Fruit fly (Drosophila melanogaster) whole organism, embryonic: ENCODE results near the gene GstD7.

ENCODE experiments used
- CG2712 ChIP-seq: fragments of 200-800 bp; optimal IDR thresholded peaks from 3 replicates; lab custom pipeline; 2019; ENCODE audit warnings: missing biosample characterization, mild to moderate bottlenecking, missing genetic modification characterization, moderate library complexity
- CG4282 ChIP-seq: fragments of 200-800 bp; sonication (Bioruptor generic); optimal IDR thresholded peaks from 2 replicates; lab custom pipeline; 2016; ENCODE audit warnings: missing biosample characterization, missing genetic modification characterization
- CG6254 ChIP-seq: fragments of 200-800 bp; sonication (Bioruptor generic); optimal IDR thresholded peaks from 3 replicates; lab custom pipeline; 2017; ENCODE audit warnings: mild to moderate bottlenecking, missing biosample characterization, missing genetic modification reagents, missing genetic modification characterization
- CrebB ChIP-seq: fragments of 200-800 bp; sonication (Bioruptor generic); optimal IDR thresholded peaks from 3 replicates; lab custom pipeline; 2018; ENCODE audit warnings: missing biosample characterization, mild to moderate bottlenecking, missing genetic modification characterization
- Pdp1 ChIP-seq, 2 experiments: fragments of 200-800 bp; sonication (Bioruptor generic); optimal IDR thresholded peaks; 3 replicates each; lab custom pipeline; 2016; ENCODE audit warnings: missing biosample characterization in 2 of 2, missing genetic modification characterization in 2 of 2, mild to moderate bottlenecking in 1 of 2, moderate library complexity in 1 of 2
- dati ChIP-seq: fragments of 200-800 bp; sonication (Bioruptor generic); IDR thresholded peaks from 2 replicates; pipeline ENCODE4 v1.3.6; 2022; ENCODE audit warnings: missing biosample characterization, missing genetic modification characterization
- pb ChIP-seq: fragments of 200-800 bp; sonication (Bioruptor generic); optimal IDR thresholded peaks from 3 replicates; lab custom pipeline; 2016; ENCODE audit warnings: missing biosample characterization, missing genetic modification characterization

- TF ChIP-seq dati (GFP tag; lab: Robert Waterston, UW) (no peak), CrebB (peak; percentile 31), Pdp1 (GFP tag; optimal IDR thresholded peaks at IDR 0.05; lab: Kevin White, UChicago) (peak in 1 of 2 experiments; percentile 16), pb (GFP tag; lab: Kevin White, UChicago) (no peak), CG4282 (GFP tag; lab: Kevin White, UChicago) (peak; percentile 18), CG6254 (GFP tag; lab: Kevin White, UChicago) (no peak), CG2712 (peak; percentile 64)
These were observed 28.2 kb downstream of the GstD7 start, which contains the start of gene CG5167 for dm6 chr3R:12406235-12407196.
